Fruit fly (Drosophila melanogaster): ENCODE measurements around the gene CG9701.
A peak's percentile ranks its signal among the peaks of the same experiment; 100 is the strongest.

CG9701 gene

dm6 chr3L:16710258-16711020 is 22.9 kb upstream of the CG9701 start (continued):
- TF ChIP-seq Kr (GFP tag; optimal IDR thresholded peaks at IDR 0.05) (peak; percentile 0), CG12391 (tag; optimal IDR thresholded peaks at IDR 0.05) (peak; percentile 44), CG2889 (GFP tag; IDR thresholded peaks at IDR 0.05) (no peak), CG6813 (GFP tag; optimal IDR thresholded peaks at IDR 0.05) (peak; percentile 25), CG5245 (GFP tag; optimal IDR thresholded peaks at IDR 0.05) (no peak), tgo (GFP tag; IDR thresholded peaks at IDR 0.05) (peak; percentile 60; the same call in 2 of the 3 replicates), ERR (GFP tag; optimal IDR thresholded peaks at IDR 0.05) (no peak), NC2α (GFP tag; optimal IDR thresholded peaks at IDR 0.05) (no peak), Asciz (GFP tag; optimal IDR thresholded peaks at IDR 0.05) (peak; percentile 6), CG31365 (tag; optimal IDR thresholded peaks at IDR 0.05) (no peak), Lhr (GFP tag; optimal IDR thresholded peaks at IDR 0.05) (no peak), PHDP (tag; optimal IDR thresholded peaks at IDR 0.05) (peak; percentile 29), CG3407 (GFP tag; optimal IDR thresholded peaks at IDR 0.05) (peak; percentile 1), lab (GFP tag; optimal IDR thresholded peaks at IDR 0.05) (peak; percentile 68), CG4730 (GFP tag; IDR thresholded peaks at IDR 0.05) (no peak), rib (GFP tag; IDR thresholded peaks at IDR 0.05) (0 out of 2 replicates have a peak, but pooled peaks have one; percentile 8), lilli (GFP tag; optimal IDR thresholded peaks at IDR 0.05) (peak; percentile 3), CG30403 (GFP tag; optimal IDR thresholded peaks at IDR 0.05) (peak; percentile 42), zfh1 (GFP tag; IDR thresholded peaks at IDR 0.05) (0 out of 3 replicates have a peak, but pooled peaks have one; percentile 32), lov (optimal IDR thresholded peaks at IDR 0.05) (no peak), lov (GFP tag; IDR thresholded peaks at IDR 0.05) (no peak), Eip74EF (GFP tag; optimal IDR thresholded peaks at IDR 0.05) (peak in 1 of 2 experiments; percentile 3), bigmax (GFP tag; optimal IDR thresholded peaks at IDR 0.05) (no peak), br (optimal IDR thresholded peaks at IDR 0.05) (no peak), ab (GFP tag; optimal IDR thresholded peaks at IDR 0.05) (no peak), pb (GFP tag; optimal IDR thresholded peaks at IDR 0.05) (no peak), Hr3 (GFP tag; optimal IDR thresholded peaks at IDR 0.05) (no peak), CG3281 (GFP tag; optimal IDR thresholded peaks at IDR 0.05) (peak; percentile 59), GATAe (GFP tag; conservative IDR thresholded peaks at IDR 0.05) (no peak), row (GFP tag; IDR thresholded peaks at IDR 0.05) (peak; percentile 61; the same call in 2 of the 3 replicates), CG1233 (GFP tag; optimal IDR thresholded peaks at IDR 0.05) (no peak), Jarid2 (GFP tag; optimal IDR thresholded peaks at IDR 0.05) (peak; percentile 13), D19B (GFP tag; optimal IDR thresholded peaks at IDR 0.05) (no peak), CG11398 (GFP tag; optimal IDR thresholded peaks at IDR 0.05) (no peak), corto (GFP tag; optimal IDR thresholded peaks at IDR 0.05) (no peak), gsb (GFP tag; IDR thresholded peaks at IDR 0.05) (0 out of 2 replicates have a peak, but pooled peaks have one; percentile 15), CG2712 (tag; optimal IDR thresholded peaks at IDR 0.05) (peak; percentile 75), schlank (tag; optimal IDR thresholded peaks at IDR 0.05) (no peak), stc (GFP tag; IDR thresholded peaks at IDR 0.05) (no peak; the same call in 1 of the 2 replicates), dan (GFP tag; IDR thresholded peaks at IDR 0.05) (no peak), CG6175 (GFP tag; IDR thresholded peaks at IDR 0.05) (no peak), btn (GFP tag; optimal IDR thresholded peaks at IDR 0.05) (no peak), ham (GFP tag; IDR thresholded peaks at IDR 0.05) (no peak), CG1832 (GFP tag; optimal IDR thresholded peaks at IDR 0.05) (peak; percentile 75), fd96Cb (tag; optimal IDR thresholded peaks at IDR 0.05) (peak; percentile 45), CG15269 (tag; optimal IDR thresholded peaks at IDR 0.05) (peak; percentile 43), CG13624 (GFP tag; optimal IDR thresholded peaks at IDR 0.05) (no peak), Six4 (GFP tag; optimal IDR thresholded peaks at IDR 0.05) (peak; percentile 36), CG17361 (GFP tag; IDR thresholded peaks at IDR 0.05) (peak; percentile 46), hth (optimal IDR thresholded peaks at IDR 0.05) (no peak)
